Fruit fly (Drosophila melanogaster): ENCODE data around the gene Polr2C.

Gene Polr2C

dm6 chr2L:13837579-13837978 lies 4.4 kb downstream of the Polr2C start (continued):
- peak; percentile 83 for TF ChIP-seq cwo (GFP tag; optimal IDR thresholded peaks at IDR 0.05)

- no peak for TF ChIP-seq fd96Cb (tag; optimal IDR thresholded peaks at IDR 0.05)
- TF ChIP-seq chif (GFP tag; optimal IDR thresholded peaks at IDR 0.05), result peak; percentile 10 to 28
- peak; percentile 16 for TF ChIP-seq CG10209 (GFP tag; optimal IDR thresholded peaks at IDR 0.05)
- TF ChIP-seq CoRest (tag; optimal IDR thresholded peaks at IDR 0.05), result peak; percentile 10
- no peak; the same call in 1 of the 2 replicates for TF ChIP-seq ranshi (GFP tag; IDR thresholded peaks at IDR 0.05)
- peak; percentile 19; the same call in 1 of the 2 replicates for TF ChIP-seq CG14441 (GFP tag; IDR thresholded peaks at IDR 0.05)
- TF ChIP-seq jigr1 (GFP tag; IDR thresholded peaks at IDR 0.05), result no peak
- TF ChIP-seq mirr (GFP tag; optimal IDR thresholded peaks at IDR 0.05), result peak; percentile 83
- TF ChIP-seq CG2199 (GFP tag; IDR thresholded peaks at IDR 0.05), result 0 out of 3 replicates have a peak, but pooled peaks have one; percentile 18
- peak; percentile 29; the same call in 1 of the 2 replicates for TF ChIP-seq CG32532 (GFP tag; IDR thresholded peaks at IDR 0.05)
- peak; percentile 5 for TF ChIP-seq CG1792 (GFP tag; optimal IDR thresholded peaks at IDR 0.05)
- TF ChIP-seq row (GFP tag; IDR thresholded peaks at IDR 0.05), result peak; percentile 53
- TF ChIP-seq CG12071 (GFP tag; optimal IDR thresholded peaks at IDR 0.05), result peak; percentile 5
- peak; percentile 84 for TF ChIP-seq sens (GFP tag)
- peak; percentile 54 for TF ChIP-seq PHDP (tag; optimal IDR thresholded peaks at IDR 0.05)
- peak; percentile 46 for TF ChIP-seq fd102C (GFP tag; optimal IDR thresholded peaks at IDR 0.05)
- no peak for TF ChIP-seq trem (tag; optimal IDR thresholded peaks at IDR 0.05)
- peak; percentile 33 for TF ChIP-seq CG17359 (tag; optimal IDR thresholded peaks at IDR 0.05)
- peak; percentile 38 for TF ChIP-seq Nf-YC (tag; optimal IDR thresholded peaks at IDR 0.05)
- peak; percentile 41 for TF ChIP-seq sug (tag; optimal IDR thresholded peaks at IDR 0.05)
- peak; percentile 2 for TF ChIP-seq CG10462 (GFP tag; optimal IDR thresholded peaks at IDR 0.05)
- TF ChIP-seq sqz (GFP tag; optimal IDR thresholded peaks at IDR 0.05), result no peak
- no peak for TF ChIP-seq Pdp1 (GFP tag; optimal IDR thresholded peaks at IDR 0.05)
- no peak for TF ChIP-seq oc (tag; optimal IDR thresholded peaks at IDR 0.05)
- TF ChIP-seq gem (tag; optimal IDR thresholded peaks at IDR 0.05), result peak; percentile 42
- peak; percentile 23 for TF ChIP-seq NC2β (GFP tag; optimal IDR thresholded peaks at IDR 0.05)
- TF ChIP-seq scrt (GFP tag; optimal IDR thresholded peaks at IDR 0.05), result peak; percentile 17
- TF ChIP-seq ATbp (GFP tag; optimal IDR thresholded peaks at IDR 0.05), result peak; percentile 67
- peak; percentile 82 for TF ChIP-seq grn (GFP tag; optimal IDR thresholded peaks at IDR 0.05)
- no peak for TF ChIP-seq Hsf (GFP tag; optimal IDR thresholded peaks at IDR 0.05)
- TF ChIP-seq CG34422 (GFP tag; IDR thresholded peaks at IDR 0.05), result no peak; the same call in 2 of the 3 replicates
- TF ChIP-seq sr (GFP tag; IDR thresholded peaks at IDR 0.05), result 0 out of 3 replicates have a peak, but pooled peaks have one; percentile 20
- peak; percentile 18 for TF ChIP-seq Hmr (GFP tag; optimal IDR thresholded peaks at IDR 0.05)
- TF ChIP-seq CG17568 (GFP tag; optimal IDR thresholded peaks at IDR 0.05), result peak; percentile 20
- TF ChIP-seq tgo (GFP tag; IDR thresholded peaks at IDR 0.05), result 0 out of 3 replicates have a peak, but pooled peaks have one; percentile 14
- TF ChIP-seq pb (GFP tag; optimal IDR thresholded peaks at IDR 0.05), result no peak
- TF ChIP-seq CG2875 (GFP tag; optimal IDR thresholded peaks at IDR 0.05), result peak; percentile 9
- no peak for TF ChIP-seq HLH54F (GFP tag; optimal IDR thresholded peaks at IDR 0.05)
- TF ChIP-seq Kr (GFP tag; optimal IDR thresholded peaks at IDR 0.05), result peak; percentile 26
- TF ChIP-seq HLH3B (GFP tag; IDR thresholded peaks at IDR 0.05), result peak; percentile 12; the same call in 1 of the 2 replicates
- peak; percentile 3 for TF ChIP-seq CG12769 (tag; optimal IDR thresholded peaks at IDR 0.05)
- no peak for TF ChIP-seq CG15073 (GFP tag; optimal IDR thresholded peaks at IDR 0.05)
- peak; percentile 22 for TF ChIP-seq CG7839 (tag; optimal IDR thresholded peaks at IDR 0.05)
- peak; percentile 16 for TF ChIP-seq btn (GFP tag; optimal IDR thresholded peaks at IDR 0.05)
- TF ChIP-seq TFAM (GFP tag; optimal IDR thresholded peaks at IDR 0.05), result no peak
- no peak for TF ChIP-seq CG6791 (GFP tag; IDR thresholded peaks at IDR 0.05; ENCODE audit: partially characterized antibody)
Observed at dm6 chr2L:13838647-13839390, 5.7 kb downstream of the Polr2C start.

Data from whole organism, embryonic.